Worm (Caenorhabditis elegans): ENCODE results near the gene Y57A10A.27.

- no peak for TF ChIP-seq him-1 (tag; optimal IDR thresholded peaks at IDR 0.05)
- no peak for TF ChIP-seq dao-5 (tag; optimal IDR thresholded peaks at IDR 0.05)
- TF ChIP-seq W03F9.2 (tag; optimal IDR thresholded peaks at IDR 0.05) = no peak
Measured at ce11 chrII:12240088-12240487, 34.8 kb downstream of the Y57A10A.27 start, which contains the start of gene txdc-12.1.
